Worm (Caenorhabditis elegans): ENCODE measurements around the gene mrpl-44.

Gene mrpl-44

ce11 chrIII:9058959-9059534, 30.1 kb downstream of the mrpl-44 start, which contains the start of gene gst-1 (continued):
- TF ChIP-seq dox-1 (GFP tag; IDR thresholded peaks at IDR 0.05) (no peak), athp-1 (tag; optimal IDR thresholded peaks at IDR 0.05) (no peak), madf-3 (GFP tag; IDR thresholded peaks at IDR 0.05) (0 out of 2 replicates have a peak, but pooled peaks have one; percentile 42), atf-7 (tag; optimal IDR thresholded peaks at IDR 0.05) (peak; percentile 46), ztf-6 (GFP tag; IDR thresholded peaks at IDR 0.05) (no peak), madf-10 (tag; optimal IDR thresholded peaks at IDR 0.05) (no peak), F39B2.1 (GFP tag; IDR thresholded peaks at IDR 0.05) (no peak), chd-7 (tag; optimal IDR thresholded peaks at IDR 0.05) (no peak), F52B5.7 (tag; optimal IDR thresholded peaks at IDR 0.05) (no peak), cebp-2 (GFP tag; IDR thresholded peaks at IDR 0.05) (no peak), hmg-20 (GFP tag; IDR thresholded peaks at IDR 0.05) (no peak), ztf-3 (GFP tag; optimal IDR thresholded peaks at IDR 0.05) (no peak), ceh-91 (GFP tag; IDR thresholded peaks at IDR 0.05) (no peak), snpc-3.4 (tag; optimal IDR thresholded peaks at IDR 0.05) (peak; percentile 50), sptf-2 (GFP tag; optimal IDR thresholded peaks at IDR 0.05) (no peak), Y56A3A.18 (GFP tag; IDR thresholded peaks at IDR 0.05) (no peak), F55B11.4 (tag; optimal IDR thresholded peaks at IDR 0.05; ENCODE audit: borderline replicate concordance, insufficient read depth) (no peak), fkh-3 (tag; optimal IDR thresholded peaks at IDR 0.05) (no peak), unc-62 (GFP tag; optimal IDR thresholded peaks at IDR 0.05) (no peak), cebp-1 (GFP tag; IDR thresholded peaks at IDR 0.05) (no peak), cebp-1 (tag; optimal IDR thresholded peaks at IDR 0.05) (peak; percentile 26), egrh-3 (GFP tag; IDR thresholded peaks at IDR 0.05) (no peak), B0019.2 (GFP tag; conservative IDR thresholded peaks at IDR 0.05) (no peak), let-607 (tag; optimal IDR thresholded peaks at IDR 0.05) (peak; percentile 58 to 87), Y95B8A.8 (GFP tag; IDR thresholded peaks at IDR 0.05) (no peak), lin-26 (GFP tag; IDR thresholded peaks at IDR 0.05) (no peak), mcd-1 (GFP tag; IDR thresholded peaks at IDR 0.05) (no peak), Y67H2A.10 (GFP tag; conservative IDR thresholded peaks at IDR 0.05) (no peak), lag-1 (GFP tag; IDR thresholded peaks at IDR 0.05) (no peak), rpc-1 (optimal IDR thresholded peaks at IDR 0.05) (peak; percentile 0), rpc-1 (tag; optimal IDR thresholded peaks at IDR 0.05) (no peak), rcor-1 (GFP tag; IDR thresholded peaks at IDR 0.05) (0 out of 2 replicates have a peak, but pooled peaks have one; percentile 7), madf-6 (GFP tag; IDR thresholded peaks at IDR 0.05) (peak; percentile 20; the same call in 1 of the 2 replicates), xnd-1 (tag; optimal IDR thresholded peaks at IDR 0.05) (peak; percentile 2), nhr-80 (tag; optimal IDR thresholded peaks at IDR 0.05) (peak; percentile 44), D2030.7 (GFP tag; IDR thresholded peaks at IDR 0.05) (no peak), lsl-1 (GFP tag; optimal IDR thresholded peaks at IDR 0.05) (peak; percentile 28), pha-4 (tag; optimal IDR thresholded peaks at IDR 0.05) (peak; percentile 28), T07F8.4 (tag; optimal IDR thresholded peaks at IDR 0.05) (no peak), sea-2 (GFP tag; IDR thresholded peaks at IDR 0.05) (no peak), attf-6 (GFP tag; IDR thresholded peaks at IDR 0.05) (no peak), B0261.1 (tag; optimal IDR thresholded peaks at IDR 0.05) (no peak), snpc-1.1 (tag; optimal IDR thresholded peaks at IDR 0.05; ENCODE audit: insufficient read depth) (no peak), egl-44 (GFP tag; IDR thresholded peaks at IDR 0.05) (no peak), aptf-3 (GFP tag; IDR thresholded peaks at IDR 0.05) (no peak), ceh-27 (GFP tag; optimal IDR thresholded peaks at IDR 0.05) (peak; percentile 2), K12H6.12 (tag; optimal IDR thresholded peaks at IDR 0.05) (no peak), F57C9.4 (tag; optimal IDR thresholded peaks at IDR 0.05) (no peak), tbp1 (GFP tag; optimal IDR thresholded peaks at IDR 0.05) (peak; percentile 21)

All from whole organism, young adult.